Worm (Caenorhabditis elegans) whole organism, L4/young adult: ENCODE measurements around the gene F14D7.18.

Experiments
- W03F9.2 ChIP-seq: fragments of 150-350 bp; optimal IDR thresholded peaks from 2 replicates; lab custom pipeline; 2014; ENCODE audit warnings: missing biosample characterization, missing genetic modification characterization
- dao-5 ChIP-seq: sonication (generic microtip); optimal IDR thresholded peaks from 2 replicates; lab custom pipeline; 2016; ENCODE audit warnings: missing genotype, missing genetic modification characterization, moderate library complexity, missing compliant biosample characterization
- him-1 ChIP-seq: sonication (generic microtip); optimal IDR thresholded peaks from 2 replicates; lab custom pipeline; 2016; ENCODE audit warnings: missing genotype, missing genetic modification reagents, missing genetic modification characterization, missing compliant biosample characterization

DNA sequence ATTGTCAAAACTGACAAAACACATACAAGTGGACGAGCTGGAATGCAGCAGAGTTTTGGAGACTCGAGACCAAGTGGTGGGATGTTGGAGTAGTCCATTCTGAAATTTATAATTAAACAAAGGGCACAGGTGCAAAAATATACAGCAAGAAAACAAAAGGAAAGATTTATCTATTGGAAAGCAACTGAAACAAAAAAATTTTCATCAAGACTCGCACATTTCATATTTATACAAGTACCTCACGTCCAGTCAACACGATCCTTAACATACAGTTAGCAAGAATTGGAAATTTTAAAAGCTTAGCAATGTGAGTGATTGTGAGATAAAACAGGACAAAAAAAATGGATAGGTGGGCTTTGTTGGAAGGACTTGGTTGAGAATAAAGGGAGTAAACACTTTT lies 23.7 kb upstream of the F14D7.18 start, which contains the start of gene F47B8.1:
- TF ChIP-seq him-1 (tag; lab: Kevin White, UChicago) (no peak), W03F9.2 (tag; lab: Kevin White, UChicago) (no peak), dao-5 (tag; lab: Kevin White, UChicago) (no peak)
